Fruit fly (Drosophila melanogaster) whole organism, embryonic: ENCODE data around the gene RNF220.
A peak's percentile ranks its signal among the peaks of the same experiment; 100 is the strongest.

Experiments
- Adf1 ChIP-seq: fragments of 200-800 bp; sonication (Bioruptor generic); IDR thresholded peaks from 2 replicates; pipeline ENCODE4 v1.3.6; 2022; ENCODE audit warnings: missing biosample characterization, missing genetic modification characterization
- BEAF-32 ChIP-seq: fragments of 200-800 bp; sonication (Bioruptor generic); optimal IDR thresholded peaks from 3 replicates; lab custom pipeline; 2017; ENCODE audit warnings: missing biosample characterization, missing genetic modification characterization, mild to moderate bottlenecking, moderate library complexity, missing genetic modification reagents
- Bdp1 ChIP-seq: fragments of 200-800 bp; sonication (Bioruptor generic); optimal IDR thresholded peaks from 3 replicates; lab custom pipeline; 2016; ENCODE audit warnings: missing biosample characterization, missing genetic modification characterization
- CG10462 ChIP-seq: fragments of 200-800 bp; sonication (Bioruptor generic); optimal IDR thresholded peaks from 2 replicates; lab custom pipeline; 2016; ENCODE audit warnings: missing biosample characterization, missing genetic modification characterization
- CG11696 ChIP-seq: fragments of 200-800 bp; sonication (Bioruptor generic); IDR thresholded peaks from 2 replicates; pipeline ENCODE4 v1.3.6; 2022; ENCODE audit warnings: missing biosample characterization, missing genetic modification characterization
- CG12659 ChIP-seq: fragments of 200-800 bp; sonication (Bioruptor generic); optimal IDR thresholded peaks from 3 replicates; lab custom pipeline; 2017; ENCODE audit warnings: mild to moderate bottlenecking, missing biosample characterization, missing genetic modification reagents, missing genetic modification characterization
- CG13775 ChIP-seq: fragments of 200-800 bp; sonication (Bioruptor generic); optimal IDR thresholded peaks from 3 replicates; lab custom pipeline; 2017; ENCODE audit warnings: missing biosample characterization, mild to moderate bottlenecking, missing genetic modification characterization
- CG1603 ChIP-seq: fragments of 200-800 bp; sonication (Bioruptor generic); optimal IDR thresholded peaks from 2 replicates; lab custom pipeline; 2019; ENCODE audit warnings: missing biosample characterization, mild to moderate bottlenecking, missing genetic modification characterization, moderate library complexity
- CG17328 ChIP-seq: fragments of 200-800 bp; sonication (Bioruptor generic); IDR thresholded peaks from 2 replicates; pipeline ENCODE4 v1.3.6; 2022; ENCODE audit warnings: missing biosample characterization, missing genetic modification characterization
- CG2129 ChIP-seq: fragments of 200-800 bp; sonication (Bioruptor generic); IDR thresholded peaks from 2 replicates; pipeline ENCODE4 v1.3.6; 2022; ENCODE audit warnings: missing biosample characterization, missing genetic modification characterization; ENCODE audit not compliant: partially characterized antibody
- CG30403 ChIP-seq: fragments of 200-800 bp; sonication (Bioruptor generic); optimal IDR thresholded peaks from 3 replicates; lab custom pipeline; 2016; ENCODE audit warnings: missing biosample characterization, missing genetic modification characterization
- CG30431 ChIP-seq: fragments of 200-800 bp; sonication (Bioruptor generic); optimal IDR thresholded peaks from 2 replicates; lab custom pipeline; 2017; ENCODE audit warnings: missing biosample characterization, missing genetic modification characterization
- CG34422 ChIP-seq: fragments of 200-800 bp; sonication (Bioruptor generic); IDR thresholded peaks from 3 replicates; pipeline ENCODE4 v1.3.6; 2022; ENCODE audit warnings: missing biosample characterization, missing genetic modification characterization
- CG3995 ChIP-seq: fragments of 200-800 bp; sonication (Bioruptor generic); optimal IDR thresholded peaks from 3 replicates; lab custom pipeline; 2016; ENCODE audit warnings: missing biosample characterization, missing genetic modification characterization
- CG4360 ChIP-seq: fragments of 200-800 bp; sonication (Bioruptor generic); IDR thresholded peaks from 2 replicates; pipeline ENCODE4 v1.3.6; 2022; ENCODE audit warnings: missing biosample characterization, missing genetic modification characterization
- CG4404 ChIP-seq: fragments of 200-800 bp; sonication (Bioruptor generic); IDR thresholded peaks from 2 replicates; pipeline ENCODE4 v1.3.6; 2022; ENCODE audit warnings: missing biosample characterization, missing genetic modification characterization
- CG6689 ChIP-seq: fragments of 200-800 bp; sonication (Bioruptor generic); IDR thresholded peaks from 2 replicates; pipeline ENCODE4 v1.3.6; 2022; ENCODE audit warnings: missing biosample characterization, missing genetic modification characterization
- CG6854 ChIP-seq: fragments of 200-800 bp; sonication (Bioruptor generic); optimal IDR thresholded peaks from 3 replicates; lab custom pipeline; 2017; ENCODE audit warnings: missing biosample characterization, mild to moderate bottlenecking, missing genetic modification characterization
- CG7357 ChIP-seq: fragments of 200-800 bp; sonication (Bioruptor generic); IDR thresholded peaks from 3 replicates; pipeline ENCODE4 v1.3.6; 2022; ENCODE audit warnings: missing biosample characterization, missing genetic modification characterization
- CG7928 ChIP-seq: fragments of 200-800 bp; sonication (Bioruptor generic); optimal IDR thresholded peaks from 2 replicates; lab custom pipeline; 2017; ENCODE audit warnings: missing biosample characterization, mild to moderate bottlenecking, missing genetic modification characterization
- CG8281 ChIP-seq: fragments of 200-800 bp; sonication (Bioruptor generic); optimal IDR thresholded peaks from 2 replicates; lab custom pipeline; 2018; ENCODE audit warnings: missing biosample characterization, mild to moderate bottlenecking, missing genetic modification characterization, moderate library complexity
- CG8944 ChIP-seq: fragments of 200-800 bp; sonication (Bioruptor generic); optimal IDR thresholded peaks from 3 replicates; lab custom pipeline; 2016; ENCODE audit warnings: missing biosample characterization, missing genetic modification characterization
- CG9797 ChIP-seq: fragments of 200-800 bp; sonication (Bioruptor generic); optimal IDR thresholded peaks from 3 replicates; lab custom pipeline; 2018; ENCODE audit warnings: missing biosample characterization, mild to moderate bottlenecking, missing genetic modification characterization
- Dref ChIP-seq: fragments of 200-800 bp; sonication (Bioruptor generic); IDR thresholded peaks from 2 replicates; pipeline ENCODE4 v1.3.6; 2022; ENCODE audit warnings: missing biosample characterization, missing genetic modification characterization
- Ets97D ChIP-seq: fragments of 200-800 bp; sonication (Bioruptor generic); optimal IDR thresholded peaks from 3 replicates; lab custom pipeline; 2016; ENCODE audit warnings: missing biosample characterization, missing genetic modification characterization
- Hey ChIP-seq: fragments of 200-800 bp; sonication (Bioruptor generic); optimal IDR thresholded peaks from 3 replicates; lab custom pipeline; 2018; ENCODE audit warnings: missing biosample characterization, mild to moderate bottlenecking, missing genetic modification characterization
- Lim3 ChIP-seq: fragments of 200-800 bp; sonication (Bioruptor generic); IDR thresholded peaks from 2 replicates; pipeline ENCODE4 v1.3.6; 2022; ENCODE audit warnings: missing biosample characterization, missing genetic modification characterization
- MBD-R2 ChIP-seq: fragments of 200-800 bp; sonication (Bioruptor generic); IDR thresholded peaks from 2 replicates; pipeline ENCODE4 v1.3.6; 2022; ENCODE audit warnings: missing biosample characterization, missing genetic modification characterization
- Max ChIP-seq: fragments of 200-800 bp; sonication (Bioruptor generic); optimal IDR thresholded peaks from 2 replicates; lab custom pipeline; 2016; ENCODE audit warnings: missing biosample characterization, mild to moderate bottlenecking, missing genetic modification characterization
- Optix ChIP-seq: fragments of 200-800 bp; sonication (Bioruptor generic); IDR thresholded peaks from 3 replicates; pipeline ENCODE4 v1.3.6; 2022; ENCODE audit warnings: missing biosample characterization, missing genetic modification characterization
- PHDP ChIP-seq: fragments of 200-800 bp; sonication (Bioruptor generic); optimal IDR thresholded peaks from 3 replicates; lab custom pipeline; 2018; ENCODE audit warnings: missing biosample characterization, mild to moderate bottlenecking, missing genetic modification characterization, moderate library complexity
- Ravus ChIP-seq: fragments of 200-800 bp; sonication (Bioruptor generic); IDR thresholded peaks from 2 replicates; pipeline ENCODE4 v1.3.6; 2022; ENCODE audit warnings: missing biosample characterization, missing genetic modification characterization
- Trl ChIP-seq, 3 experiments: fragments of >200 bp in 2 of 3; fragments of 200-800 bp in 1 of 3; sonication (Bioruptor generic) in 1 of 3; optimal IDR thresholded peaks; 2 replicates in 1 of 3; 3 replicates in 2 of 3; lab custom pipeline; 2016 to 2017; ENCODE audit warnings: missing biosample characterization in 1 of 3, missing genetic modification characterization in 1 of 3
- YL-1 ChIP-seq: fragments of 200-800 bp; sonication (Bioruptor generic); optimal IDR thresholded peaks from 3 replicates; lab custom pipeline; 2017; ENCODE audit warnings: missing biosample characterization, mild to moderate bottlenecking, missing genetic modification characterization
- abd-A ChIP-seq: fragments of 200-800 bp; sonication (Bioruptor generic); optimal IDR thresholded peaks from 3 replicates; lab custom pipeline; 2019; ENCODE audit warnings: missing biosample characterization, mild to moderate bottlenecking, missing genetic modification characterization, moderate library complexity
- ap ChIP-seq: fragments of 200-800 bp; sonication (Bioruptor generic); IDR thresholded peaks from 2 replicates; pipeline ENCODE4 v1.3.6; 2022; ENCODE audit warnings: missing biosample characterization, missing genetic modification characterization
- bbx ChIP-seq: fragments of 200-800 bp; sonication (Bioruptor generic); IDR thresholded peaks from 2 replicates; pipeline ENCODE4 v1.3.6; 2022; ENCODE audit warnings: missing biosample characterization, missing genetic modification characterization; ENCODE audit not compliant: partially characterized antibody
- chif ChIP-seq, 2 experiments: fragments of 200-800 bp; sonication (Bioruptor generic); optimal IDR thresholded peaks; 3 replicates each; lab custom pipeline; 2016; ENCODE audit warnings: missing biosample characterization in 2 of 2, missing genetic modification characterization in 2 of 2
- chm ChIP-seq: fragments of 200-800 bp; sonication (Bioruptor generic); IDR thresholded peaks from 2 replicates; pipeline ENCODE4 v1.3.6; 2022; ENCODE audit warnings: missing biosample characterization, missing genetic modification characterization
- disco-r ChIP-seq: fragments of 200-800 bp; sonication (Bioruptor generic); optimal IDR thresholded peaks from 2 replicates; lab custom pipeline; 2016; ENCODE audit warnings: missing biosample characterization, missing genetic modification characterization
- grn ChIP-seq: fragments of 200-800 bp; sonication (Bioruptor generic); optimal IDR thresholded peaks from 3 replicates; lab custom pipeline; 2017; ENCODE audit warnings: missing biosample characterization, missing genetic modification characterization
- kah ChIP-seq: fragments of 200-800 bp; sonication (Bioruptor generic); optimal IDR thresholded peaks from 2 replicates; lab custom pipeline; 2018; ENCODE audit warnings: missing biosample characterization, mild to moderate bottlenecking, missing genetic modification characterization
- lola ChIP-seq, 3 experiments: fragments of >200 bp in 2 of 3; fragments of 200-800 bp in 1 of 3; sonication (Bioruptor generic) in 1 of 3; optimal IDR thresholded peaks; 2 replicates each; lab custom pipeline; 2017 to 2019; ENCODE audit warnings: missing biosample characterization in 3 of 3, missing genetic modification characterization in 3 of 3, mild to moderate bottlenecking in 1 of 3, moderate library complexity in 1 of 3
- psq ChIP-seq: fragments of 200-800 bp; sonication (Bioruptor generic); optimal IDR thresholded peaks from 2 replicates; lab custom pipeline; 2017; ENCODE audit warnings: missing biosample characterization, missing genetic modification characterization
- slou ChIP-seq: fragments of 200-800 bp; sonication (Bioruptor generic); optimal IDR thresholded peaks from 3 replicates; lab custom pipeline; 2016; ENCODE audit warnings: missing biosample characterization, missing genetic modification characterization
- sna ChIP-seq: fragments of 200-800 bp; sonication (Bioruptor generic); IDR thresholded peaks from 2 replicates; pipeline ENCODE4 v1.3.6; 2022; ENCODE audit warnings: missing biosample characterization, missing genetic modification characterization; ENCODE audit not compliant: partially characterized antibody
- so ChIP-seq: fragments of 200-800 bp; sonication (Bioruptor generic); IDR thresholded peaks from 3 replicates; pipeline ENCODE4 v1.3.6; 2022; ENCODE audit warnings: missing biosample characterization, missing genetic modification characterization
- twi ChIP-seq: fragments of 200-800 bp; optimal IDR thresholded peaks from 2 replicates; lab custom pipeline; 2019; ENCODE audit warnings: missing biosample characterization, mild to moderate bottlenecking, missing genetic modification characterization, moderate library complexity
- wek ChIP-seq: fragments of 200-800 bp; sonication (Bioruptor generic); optimal IDR thresholded peaks from 3 replicates; lab custom pipeline; 2018; ENCODE audit warnings: missing biosample characterization, mild to moderate bottlenecking, missing genetic modification characterization, moderate library complexity
- zen ChIP-seq: fragments of 200-800 bp; sonication (Bioruptor generic); optimal IDR thresholded peaks from 3 replicates; lab custom pipeline; 2018; ENCODE audit warnings: missing biosample characterization, mild to moderate bottlenecking, missing genetic modification characterization, moderate library complexity

Gene RNF220

dm6 chr3R:22686336-22686874 lies 39.8 kb downstream of the RNF220 start, which contains the start of the genes Gclm and CG17625 (continued):
- TF ChIP-seq chm (GFP tag; lab: Robert Waterston, UW) = peak; percentile 66; the same call in 1 of the 2 replicates
- TF ChIP-seq Lim3 (GFP tag; lab: Robert Waterston, UW) = no peak
- no peak for TF ChIP-seq Ravus (GFP tag; lab: Robert Waterston, UW)
- TF ChIP-seq slou (GFP tag; lab: Kevin White, UChicago) = no peak
- peak; percentile 41 for TF ChIP-seq Hey (tag; lab: Kevin White, UChicago)
- TF ChIP-seq CG10462 = peak; percentile 18
- peak; percentile 88 for TF ChIP-seq CG7928 (GFP tag; lab: Kevin White, UChicago)
- no peak for TF ChIP-seq abd-A (tag; lab: Kevin White, UChicago)
- TF ChIP-seq Adf1 (GFP tag; lab: Robert Waterston, UW) = peak; percentile 40
- no peak for TF ChIP-seq CG30431
- peak; percentile 77 for TF ChIP-seq MBD-R2
- peak; percentile 38 for TF ChIP-seq twi
- TF ChIP-seq BEAF-32 = peak; percentile 81
- no peak for TF ChIP-seq CG4404 (GFP tag; lab: Robert Waterston, UW)
- peak; percentile 80 for TF ChIP-seq CG1603 (tag; lab: Kevin White, UChicago)
- peak; percentile 57 for TF ChIP-seq kah
- TF ChIP-seq CG7357 = no peak
- TF ChIP-seq Dref (GFP tag; lab: Robert Waterston, UW) = peak; percentile 95
- peak; percentile 75 for TF ChIP-seq CG12659 (GFP tag; lab: Kevin White, UChicago)
- no peak for TF ChIP-seq Trl (optimal IDR thresholded peaks at IDR 0.05; lab: Kevin White, UChicago)
- TF ChIP-seq Trl (GFP tag; optimal IDR thresholded peaks at IDR 0.05; lab: Kevin White, UChicago) = no peak
- TF ChIP-seq sna (GFP tag; lab: Robert Waterston, UW) = peak; percentile 69; the same call in 1 of the 2 replicates
- TF ChIP-seq PHDP (tag; lab: Kevin White, UChicago) = peak; percentile 50
- TF ChIP-seq lola (GFP tag; optimal IDR thresholded peaks at IDR 0.05; lab: Kevin White, UChicago) = peak in 1 of 3 experiments; percentile 46
- TF ChIP-seq grn (GFP tag; lab: Kevin White, UChicago) = no peak
- no peak for TF ChIP-seq ap (GFP tag; lab: Robert Waterston, UW)
- TF ChIP-seq CG4360 (GFP tag; lab: Robert Waterston, UW) = 0 out of 2 replicates have a peak, but pooled peaks have one; percentile 5
- TF ChIP-seq zen (tag; lab: Kevin White, UChicago) = peak; percentile 15
- TF ChIP-seq psq = peak; percentile 0
- 0 out of 3 replicates have a peak, but pooled peaks have one; percentile 32 for TF ChIP-seq so
- no peak for TF ChIP-seq CG8281 (tag; lab: Kevin White, UChicago)
- TF ChIP-seq CG6689 (GFP tag; lab: Robert Waterston, UW) = peak; percentile 60; the same call in 1 of the 2 replicates
- TF ChIP-seq wek (GFP tag; lab: Kevin White, UChicago) = peak; percentile 56
- no peak for TF ChIP-seq CG17328 (GFP tag; lab: Robert Waterston, UW)
- TF ChIP-seq CG6854 (GFP tag; lab: Kevin White, UChicago) = peak; percentile 59
- TF ChIP-seq YL-1 = peak; percentile 64
- TF ChIP-seq CG9797 (GFP tag; lab: Kevin White, UChicago) = peak; percentile 24
- TF ChIP-seq CG13775 (GFP tag; lab: Kevin White, UChicago) = peak; percentile 28
- peak; percentile 18 to 21 for TF ChIP-seq chif (GFP tag; optimal IDR thresholded peaks at IDR 0.05; lab: Kevin White, UChicago)
- TF ChIP-seq bbx = peak; percentile 84
- TF ChIP-seq CG3995 = peak; percentile 50
- TF ChIP-seq Max (GFP tag; lab: Kevin White, UChicago) = no peak
- peak; percentile 40 for TF ChIP-seq Bdp1 (GFP tag; lab: Kevin White, UChicago)
- TF ChIP-seq CG30403 (GFP tag; lab: Kevin White, UChicago) = peak; percentile 63
- TF ChIP-seq CG8944 (GFP tag; lab: Kevin White, UChicago) = no peak
- TF ChIP-seq CG34422 = peak; percentile 74
- peak; percentile 49; the same call in 1 of the 2 replicates for TF ChIP-seq CG2129 (GFP tag; lab: Robert Waterston, UW)
- no peak for TF ChIP-seq CG11696 (GFP tag; lab: Robert Waterston, UW)
- TF ChIP-seq Ets97D (GFP tag; lab: Kevin White, UChicago) = peak; percentile 77
- TF ChIP-seq Optix (GFP tag; lab: Robert Waterston, UW) = no peak
- no peak for TF ChIP-seq disco-r (GFP tag; lab: Kevin White, UChicago)
